Worm (Caenorhabditis elegans) whole organism, L4 larva: ENCODE data around the gene pbo-4.

Experiments
- D1046.2 ChIP-seq: fragments of 200-800 bp; sonication (Bioruptor generic); IDR thresholded peaks from 2 replicates; pipeline ENCODE4 v1.3.6; 2022; ENCODE audit warnings: missing genetic modification characterization, missing compliant biosample characterization
- F10B5.3 ChIP-seq: sonication (generic microtip); optimal IDR thresholded peaks from 2 replicates; lab custom pipeline; 2016; ENCODE audit warnings: mild to moderate bottlenecking, missing genetic modification characterization, missing compliant biosample characterization
- F37D6.2 ChIP-seq: sonication (generic microtip); optimal IDR thresholded peaks from 2 replicates; lab custom pipeline; 2016; ENCODE audit warnings: mild to moderate bottlenecking, missing genetic modification characterization, missing compliant biosample characterization
- F44E2.7 ChIP-seq: fragments of 200-800 bp; sonication (Bioruptor generic); IDR thresholded peaks from 2 replicates; pipeline ENCODE4 v2.1.2; 2022; ENCODE audit warnings: missing genetic modification characterization, missing compliant biosample characterization
- F49E8.2 ChIP-seq: sonication (generic microtip); optimal IDR thresholded peaks from 2 replicates; lab custom pipeline; 2016; ENCODE audit warnings: missing compliant biosample characterization, mild to moderate bottlenecking, missing genetic modification characterization, borderline replicate concordance
- T20F7.1 ChIP-seq: fragments of 200-800 bp; sonication (Bioruptor generic); optimal IDR thresholded peaks from 2 replicates; lab custom pipeline; 2018; ENCODE audit warnings: mild to moderate bottlenecking, missing genetic modification characterization, missing compliant biosample characterization
- Y105C5A.15 ChIP-seq: fragments of 200-800 bp; sonication (Bioruptor generic); IDR thresholded peaks from 2 replicates; pipeline ENCODE4 v1.3.6; 2022; ENCODE audit warnings: missing genetic modification characterization, missing compliant biosample characterization
- Y5F2A.4 ChIP-seq: fragments of 200-800 bp; sonication (Bioruptor generic); optimal IDR thresholded peaks from 2 replicates; lab custom pipeline; 2018; ENCODE audit warnings: mild to moderate bottlenecking, missing genetic modification characterization, missing compliant biosample characterization
- Y75B8A.6 ChIP-seq: fragments of 200-800 bp; sonication (Bioruptor generic); IDR thresholded peaks from 2 replicates; pipeline ENCODE4 v1.3.6; 2022; ENCODE audit warnings: missing genetic modification reagents, missing genetic modification characterization, missing compliant biosample characterization
- ZK337.2 ChIP-seq: fragments of 200-800 bp; sonication (Bioruptor generic); IDR thresholded peaks from 2 replicates; pipeline ENCODE4 v1.3.6; 2022; ENCODE audit warnings: missing genetic modification reagents, missing genetic modification characterization, missing compliant biosample characterization
- ZK546.5 ChIP-seq, 2 experiments: sonication (generic microtip); optimal IDR thresholded peaks; 2 replicates each; lab custom pipeline; 2017; ENCODE audit warnings: missing biosample characterization in 2 of 2, missing genetic modification characterization in 2 of 2
- aly-2 ChIP-seq: sonication (generic microtip); optimal IDR thresholded peaks from 2 replicates; lab custom pipeline; 2018; ENCODE audit warnings: missing biosample characterization, missing genetic modification characterization
- ceh-44 ChIP-seq: fragments of 200-800 bp; sonication (Bioruptor generic); IDR thresholded peaks from 2 replicates; pipeline ENCODE4 v1.3.6; 2022; ENCODE audit warnings: missing genetic modification reagents, missing genetic modification characterization, missing compliant biosample characterization
- ces-1 ChIP-seq: fragments of 150-350 bp; sonication (generic microtip); optimal IDR thresholded peaks from 4 replicates; lab custom pipeline; 2014; ENCODE audit warnings: missing biosample characterization, missing genetic modification reagents, missing genetic modification characterization
- daf-19 ChIP-seq: fragments of 200-800 bp; sonication (Bioruptor generic); conservative IDR thresholded peaks from 2 replicates; pipeline ENCODE4 v1.3.6; 2022; ENCODE audit warnings: missing genetic modification characterization, missing compliant biosample characterization
- daf-8 ChIP-seq: fragments of 200-800 bp; sonication (Bioruptor generic); IDR thresholded peaks from 2 replicates; pipeline ENCODE4 v1.3.6; 2022; ENCODE audit warnings: missing genetic modification characterization, missing compliant biosample characterization
- dmd-6 ChIP-seq: fragments of 200-800 bp; sonication (Bioruptor generic); IDR thresholded peaks from 2 replicates; pipeline ENCODE4 v1.3.6; 2022; ENCODE audit warnings: missing genetic modification reagents, missing genetic modification characterization, missing compliant biosample characterization
- dmd-9 ChIP-seq: fragments of 200-800 bp; sonication (Bioruptor generic); IDR thresholded peaks from 2 replicates; pipeline ENCODE4 v1.3.6; 2022; ENCODE audit warnings: missing genetic modification reagents, missing genetic modification characterization, missing compliant biosample characterization
- egl-27 ChIP-seq: sonication (generic microtip); optimal IDR thresholded peaks from 3 replicates; lab custom pipeline; 2017; ENCODE audit warnings: missing biosample characterization, missing genetic modification reagents, missing genetic modification characterization
- gei-8 ChIP-seq: fragments of 200-800 bp; sonication (Bioruptor generic); optimal IDR thresholded peaks from 2 replicates; lab custom pipeline; 2018; ENCODE audit warnings: mild to moderate bottlenecking, missing genetic modification characterization, missing compliant biosample characterization
- hlh-11 ChIP-seq: fragments of 200-800 bp; sonication (Bioruptor generic); optimal IDR thresholded peaks from 2 replicates; lab custom pipeline; 2018; ENCODE audit warnings: mild to moderate bottlenecking, missing genetic modification characterization, missing compliant biosample characterization
- lin-1 ChIP-seq: fragments of 200-800 bp; sonication (Bioruptor generic); IDR thresholded peaks from 2 replicates; pipeline ENCODE4 v1.3.6; 2022; ENCODE audit warnings: missing genetic modification reagents, missing genetic modification characterization, missing compliant biosample characterization
- lsy-2 ChIP-seq, 2 experiments: fragments of 150-350 bp in 1 of 2; sonication (generic microtip) in 1 of 2; optimal IDR thresholded peaks; 2 replicates each; lab custom pipeline; 2014 to 2017; ENCODE audit warnings: missing biosample characterization in 2 of 2, missing genetic modification characterization in 2 of 2
- madf-5 ChIP-seq, 2 experiments: fragments of 200-800 bp; sonication (Bioruptor generic); IDR thresholded peaks; 2 replicates each; pipeline ENCODE4 v1.3.6; 2022; ENCODE audit warnings: missing compliant biosample characterization in 2 of 2, missing genetic modification characterization in 2 of 2
- madf-9 ChIP-seq: fragments of 200-800 bp; sonication (Bioruptor generic); conservative IDR thresholded peaks from 2 replicates; pipeline ENCODE4 v1.3.6; 2022; ENCODE audit warnings: missing genetic modification reagents, missing genetic modification characterization, missing compliant biosample characterization
- mdl-1 ChIP-seq, 2 experiments: fragments of 150-350 bp in 1 of 2; sonication (generic microtip) in 1 of 2; optimal IDR thresholded peaks; 2 replicates each; lab custom pipeline; 2014 to 2017; ENCODE audit warnings: missing biosample characterization in 2 of 2, missing genetic modification characterization in 2 of 2
- mxl-3 ChIP-seq: fragments of 200-800 bp; sonication (Bioruptor generic); optimal IDR thresholded peaks from 2 replicates; lab custom pipeline; 2018; ENCODE audit warnings: mild to moderate bottlenecking, missing genetic modification characterization, missing compliant biosample characterization
- nhr-10 ChIP-seq: fragments of 150-350 bp; optimal IDR thresholded peaks from 2 replicates; lab custom pipeline; 2014; ENCODE audit warnings: missing biosample characterization, missing genetic modification characterization
- nhr-25 ChIP-seq: sonication (generic microtip); optimal IDR thresholded peaks from 2 replicates; lab custom pipeline; 2017; ENCODE audit warnings: missing genetic modification characterization, mild to moderate bottlenecking, missing compliant biosample characterization, antibody characterized with exemption, moderate library complexity, borderline replicate concordance; ENCODE audit not compliant: insufficient read depth
- nhr-41 ChIP-seq: fragments of 200-800 bp; sonication (Bioruptor generic); IDR thresholded peaks from 2 replicates; pipeline ENCODE4 v1.3.6; 2022; ENCODE audit warnings: missing genetic modification reagents, missing genetic modification characterization, missing compliant biosample characterization
- nhr-76 ChIP-seq: fragments of 150-350 bp; optimal IDR thresholded peaks from 2 replicates; lab custom pipeline; 2014; ENCODE audit warnings: missing biosample characterization, missing genetic modification characterization
- nhr-77 ChIP-seq: fragments of 150-350 bp; optimal IDR thresholded peaks from 2 replicates; lab custom pipeline; 2014; ENCODE audit warnings: missing biosample characterization, missing genetic modification characterization
- pqm-1 ChIP-seq: sonication (generic microtip); optimal IDR thresholded peaks from 2 replicates; lab custom pipeline; 2017; ENCODE audit warnings: missing biosample characterization, missing genetic modification characterization
- rbr-2 ChIP-seq: sonication (generic microtip); optimal IDR thresholded peaks from 2 replicates; lab custom pipeline; 2016; ENCODE audit warnings: missing genotype, missing genetic modification characterization, missing compliant biosample characterization
- saeg-2 ChIP-seq: fragments of 200-800 bp; sonication (Bioruptor generic); IDR thresholded peaks from 2 replicates; pipeline ENCODE4 v1.3.6; 2022; ENCODE audit warnings: missing genetic modification reagents, missing genetic modification characterization, missing compliant biosample characterization
- tag-97 ChIP-seq: fragments of 200-800 bp; sonication (Bioruptor generic); IDR thresholded peaks from 2 replicates; pipeline ENCODE4 v1.3.6; 2022; ENCODE audit warnings: missing genetic modification characterization, missing compliant biosample characterization
- unc-130 ChIP-seq: sonication (generic microtip); optimal IDR thresholded peaks from 2 replicates; lab custom pipeline; 2016; ENCODE audit warnings: missing genetic modification reagents, missing genetic modification characterization, missing compliant biosample characterization
- unc-39 ChIP-seq: sonication (generic microtip); optimal IDR thresholded peaks from 2 replicates; lab custom pipeline; 2017; ENCODE audit warnings: missing biosample characterization, missing genetic modification characterization
- unc-62 ChIP-seq, 3 experiments: fragments of 150-350 bp in 1 of 3; sonication (generic microtip); optimal IDR thresholded peaks in 2 of 3; peaks in 1 of 3; 1 replicate in 1 of 3; 2 replicates in 2 of 3; lab custom pipeline; 2014 to 2017; ENCODE audit warnings: missing biosample characterization in 3 of 3, missing genetic modification characterization in 3 of 3, missing genetic modification reagents in 3 of 3, missing genotype in 1 of 3
- vab-7 ChIP-seq: fragments of 200-800 bp; sonication (Bioruptor generic); IDR thresholded peaks from 2 replicates; pipeline ENCODE4 v1.3.6; 2022; ENCODE audit warnings: missing genetic modification reagents, missing genetic modification characterization, missing compliant biosample characterization
- zfp-3 ChIP-seq: fragments of 200-800 bp; sonication (Bioruptor generic); conservative IDR thresholded peaks from 2 replicates; pipeline ENCODE4 v1.3.6; 2022; ENCODE audit warnings: missing genetic modification reagents, missing genetic modification characterization, missing compliant biosample characterization
- zip-11 ChIP-seq: fragments of 200-800 bp; sonication (Bioruptor generic); IDR thresholded peaks from 2 replicates; pipeline ENCODE4 v1.3.6; 2022; ENCODE audit warnings: missing genetic modification characterization, missing compliant biosample characterization
- ztf-11 ChIP-seq: fragments of 150-350 bp; optimal IDR thresholded peaks from 2 replicates; lab custom pipeline; 2014; ENCODE audit warnings: missing biosample characterization, missing genetic modification characterization

pbo-4 gene

ce11 chrX:10958427-10958826 lies 4.5 kb downstream of the pbo-4 start, which contains the start of gene nlp-19:
Gene nlp-19, plus strand, starts transcription at chrX:10958727.
- TF ChIP-seq ZK337.2 (GFP tag; lab: Robert Waterston, UW) = no peak
- TF ChIP-seq Y5F2A.4 = no peak
- no peak for TF ChIP-seq vab-7 (GFP tag; lab: Robert Waterston, UW)
- no peak for TF ChIP-seq daf-8
- TF ChIP-seq ztf-11 = no peak
- TF ChIP-seq daf-19 (GFP tag; lab: Robert Waterston, UW) = no peak
- no peak for TF ChIP-seq dmd-6 (GFP tag; lab: Robert Waterston, UW)
- no peak for TF ChIP-seq Y75B8A.6 (GFP tag; lab: Robert Waterston, UW)
- TF ChIP-seq madf-5 (GFP tag; IDR thresholded peaks at IDR 0.05; lab: Robert Waterston, UW) = no peak
- TF ChIP-seq nhr-76 = no peak
- no peak for TF ChIP-seq zip-11 (GFP tag; lab: Robert Waterston, UW)
- TF ChIP-seq saeg-2 (GFP tag; lab: Robert Waterston, UW) = no peak
- no peak for TF ChIP-seq ces-1 (GFP tag; lab: Kevin White, UChicago)
- TF ChIP-seq unc-39 = no peak
- TF ChIP-seq nhr-25 (tag; lab: Kevin White, UChicago) = no peak
- TF ChIP-seq nhr-77 (tag; lab: Kevin White, UChicago) = no peak

ce11 chrX:10959136-10959535 lies 5.2 kb downstream of the pbo-4 start, which contains the start of gene K09C8.2:
Gene K09C8.2, plus strand, starts transcription at chrX:10959436.
- TF ChIP-seq Y75B8A.6 (GFP tag; lab: Robert Waterston, UW) (no peak), rbr-2 (tag; lab: Kevin White, UChicago) (no peak)

- TF ChIP-seq saeg-2 (GFP tag; lab: Robert Waterston, UW) (no peak), unc-62 (GFP tag; optimal IDR thresholded peaks at IDR 0.05 in 1 of 2; lab: Kevin White, UChicago) (peak in 1 of 2 experiments; percentile 95), unc-62 (tag; optimal IDR thresholded peaks at IDR 0.05; lab: Kevin White, UChicago) (no peak), D1046.2 (GFP tag; lab: Robert Waterston, UW) (no peak)
Measured at ce11 chrX:10961724-10962123, 7.8 kb downstream of the pbo-4 start.

- TF ChIP-seq tag-97 (GFP tag; lab: Robert Waterston, UW) (no peak), rbr-2 (tag; lab: Kevin White, UChicago) (peak; percentile 58), dmd-9 (peak; percentile 61; the same call in 1 of the 2 replicates), daf-8 (0 out of 2 replicates have a peak, but pooled peaks have one; percentile 18), F44E2.7 (GFP tag; lab: Robert Waterston, UW) (peak; percentile 81; the same call in 1 of the 2 replicates), F37D6.2 (tag; lab: Kevin White, UChicago) (peak; percentile 62), F10B5.3 (tag; lab: Kevin White, UChicago) (peak; percentile 43), mxl-3 (GFP tag; lab: Kevin White, UChicago) (peak; percentile 62), zfp-3 (GFP tag; lab: Robert Waterston, UW) (peak; percentile 63; the same call in 1 of the 2 replicates), nhr-41 (GFP tag; lab: Robert Waterston, UW) (0 out of 2 replicates have a peak, but pooled peaks have one; percentile 50), nhr-10 (tag; lab: Kevin White, UChicago) (no peak), ZK546.5 (tag; optimal IDR thresholded peaks at IDR 0.05; lab: Kevin White, UChicago) (no peak), pqm-1 (no peak), unc-130 (peak; percentile 23), T20F7.1 (GFP tag; lab: Kevin White, UChicago) (peak; percentile 29), lin-1 (GFP tag; lab: Robert Waterston, UW) (peak; percentile 94), mdl-1 (tag; optimal IDR thresholded peaks at IDR 0.05; lab: Kevin White, UChicago) (peak in 1 of 2 experiments; percentile 57), gei-8 (GFP tag; lab: Kevin White, UChicago) (peak; percentile 21), madf-9 (peak; percentile 85), Y105C5A.15 (peak; percentile 74; the same call in 1 of the 2 replicates), ceh-44 (peak; percentile 73; the same call in 1 of the 2 replicates), F49E8.2 (tag; lab: Kevin White, UChicago) (peak; percentile 20), Y5F2A.4 (peak; percentile 63), hlh-11 (tag; lab: Kevin White, UChicago) (peak; percentile 68), aly-2 (tag; lab: Kevin White, UChicago) (no peak), daf-19 (GFP tag; lab: Robert Waterston, UW) (peak; percentile 85), egl-27 (tag; lab: Kevin White, UChicago) (no peak), nhr-76 (no peak), lsy-2 (tag; optimal IDR thresholded peaks at IDR 0.05; lab: Kevin White, UChicago) (no peak), D1046.2 (GFP tag; lab: Robert Waterston, UW) (no peak)
Measured at ce11 chrX:10963453-10964046, 9.6 kb downstream of the pbo-4 start, which contains the start of gene nas-10. Gene nas-10, minus strand, starts transcription at chrX:10963503.
